Worm (Caenorhabditis elegans): ENCODE data around the gene B0454.6.

DNA sequence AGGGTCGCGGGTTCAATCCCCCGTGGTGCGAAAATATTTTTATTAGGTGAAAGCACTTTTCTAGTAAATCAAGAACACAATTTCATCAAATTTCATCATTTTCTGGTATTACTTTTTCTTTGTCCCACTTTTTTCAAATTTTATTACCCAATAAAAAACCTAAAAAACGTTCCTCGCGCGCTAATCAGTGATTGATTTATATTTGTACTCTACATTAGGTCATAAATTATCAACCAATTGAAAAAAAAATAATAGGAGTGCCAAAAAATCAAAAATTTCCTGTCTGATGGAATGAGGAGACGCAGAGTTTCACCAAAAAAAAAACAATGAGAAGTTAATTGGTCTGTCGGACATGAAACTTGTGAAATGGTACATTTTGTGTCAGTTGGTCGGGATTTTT is 7.9 kb upstream of the B0454.6 start:
- TF ChIP-seq elt-3 (tag; optimal IDR thresholded peaks at IDR 0.05) (no peak), swsn-7 (tag; optimal IDR thresholded peaks at IDR 0.05) (no peak), sptf-1 (tag; optimal IDR thresholded peaks at IDR 0.05) (no peak), ceh-88 (GFP tag; IDR thresholded peaks at IDR 0.05) (no peak)

All from whole organism, L1 larva.